Fruit fly (Drosophila melanogaster): ENCODE results near the gene Mdh1.

Gene Mdh1

dm6 chr2L:10373605-10374269 lies 22.4 kb downstream of the Mdh1 start, which contains the start of gene rho-5:
TSS of gene rho-5 (minus strand) at chr2L:10373900.
- TF ChIP-seq bab1 (GFP tag; optimal IDR thresholded peaks at IDR 0.05) (no peak), CG11617 (GFP tag; optimal IDR thresholded peaks at IDR 0.05) (no peak), tj (GFP tag; optimal IDR thresholded peaks at IDR 0.05) (no peak), CG14711 (tag; optimal IDR thresholded peaks at IDR 0.05) (no peak), Clk (GFP tag; optimal IDR thresholded peaks at IDR 0.05) (no peak), CG7101 (tag; optimal IDR thresholded peaks at IDR 0.05) (no peak), CG1620 (GFP tag; optimal IDR thresholded peaks at IDR 0.05) (no peak), kay (GFP tag; ENCODE audit: borderline replicate concordance) (no peak), toe (GFP tag; optimal IDR thresholded peaks at IDR 0.05) (no peak), Mnt (GFP tag; optimal IDR thresholded peaks at IDR 0.05) (no peak), CG12768 (GFP tag; optimal IDR thresholded peaks at IDR 0.05) (no peak), pad (GFP tag; optimal IDR thresholded peaks at IDR 0.05) (no peak), CG5204 (GFP tag; optimal IDR thresholded peaks at IDR 0.05) (no peak), cnc (optimal IDR thresholded peaks at IDR 0.05) (no peak)

DNA sequence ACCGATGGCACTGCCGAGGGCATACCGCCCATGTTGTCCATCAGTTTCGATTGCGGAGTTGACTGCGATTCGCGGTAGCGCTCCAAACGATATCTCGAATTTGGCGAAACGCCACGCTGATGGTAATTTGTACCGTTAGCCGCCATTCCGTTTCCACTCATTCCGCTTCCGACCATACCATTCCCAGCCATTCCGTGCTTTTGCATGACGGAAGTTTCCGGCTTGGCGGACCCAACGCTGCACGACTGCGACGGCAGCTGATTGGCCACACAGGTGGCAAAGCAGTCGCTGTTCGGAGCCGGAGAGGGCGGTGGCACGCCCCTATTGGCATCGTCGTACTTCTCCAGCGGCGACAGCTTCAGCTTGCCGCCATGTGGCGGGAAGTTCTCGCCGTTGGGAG lies 23.8 kb downstream of the Mdh1 start:
- TF ChIP-seq CG1620 (GFP tag; optimal IDR thresholded peaks at IDR 0.05) (no peak), ovo (GFP tag; optimal IDR thresholded peaks at IDR 0.05) (no peak), CG5204 (GFP tag; optimal IDR thresholded peaks at IDR 0.05) (no peak), Hr96 (GFP tag; optimal IDR thresholded peaks at IDR 0.05) (no peak), tj (GFP tag; optimal IDR thresholded peaks at IDR 0.05) (no peak)

dm6 chr2L:10366525-10366924 lies 29.6 kb downstream of the Mdh1 start, which contains the start of gene CG5056:
TSS of gene CG5056 (plus strand) at chr2L:10366692.
- TF ChIP-seq Hr96 (GFP tag; optimal IDR thresholded peaks at IDR 0.05), result no peak
- no peak for TF ChIP-seq Clk (GFP tag; optimal IDR thresholded peaks at IDR 0.05)
- no peak for TF ChIP-seq CG7101 (tag; optimal IDR thresholded peaks at IDR 0.05)
- no peak for TF ChIP-seq CG5204 (GFP tag; optimal IDR thresholded peaks at IDR 0.05)
- no peak for TF ChIP-seq cnc (optimal IDR thresholded peaks at IDR 0.05)
- TF ChIP-seq toe (GFP tag; optimal IDR thresholded peaks at IDR 0.05), result no peak
- peak; percentile 10 for TF ChIP-seq CG33017 (tag; optimal IDR thresholded peaks at IDR 0.05)
- no peak for TF ChIP-seq CG11617 (GFP tag; optimal IDR thresholded peaks at IDR 0.05)
- no peak for TF ChIP-seq tj (GFP tag; optimal IDR thresholded peaks at IDR 0.05)
- TF ChIP-seq kay (GFP tag; ENCODE audit: borderline replicate concordance), result no peak
- TF ChIP-seq CG7045 (GFP tag; optimal IDR thresholded peaks at IDR 0.05), result no peak
- no peak for TF ChIP-seq cic (GFP tag; optimal IDR thresholded peaks at IDR 0.05)
- TF ChIP-seq Crg-1 (GFP tag; optimal IDR thresholded peaks at IDR 0.05), result peak; percentile 12
- no peak for TF ChIP-seq pad (GFP tag; optimal IDR thresholded peaks at IDR 0.05)
- TF ChIP-seq ovo (GFP tag; optimal IDR thresholded peaks at IDR 0.05), result no peak
- TF ChIP-seq CG1620 (GFP tag; optimal IDR thresholded peaks at IDR 0.05), result no peak
- TF ChIP-seq CG12768 (GFP tag; optimal IDR thresholded peaks at IDR 0.05), result no peak
- peak; percentile 69 for TF ChIP-seq bab1 (GFP tag; optimal IDR thresholded peaks at IDR 0.05)
- TF ChIP-seq Mnt (GFP tag; optimal IDR thresholded peaks at IDR 0.05), result no peak
- TF ChIP-seq CG14711 (tag; optimal IDR thresholded peaks at IDR 0.05), result peak; percentile 37

- TF ChIP-seq Mnt (GFP tag; optimal IDR thresholded peaks at IDR 0.05), result no peak
- TF ChIP-seq CG5204 (GFP tag; optimal IDR thresholded peaks at IDR 0.05), result no peak
- no peak for TF ChIP-seq CG1620 (GFP tag; optimal IDR thresholded peaks at IDR 0.05)
- TF ChIP-seq kay (GFP tag; ENCODE audit: borderline replicate concordance), result no peak
- no peak for TF ChIP-seq CG11617 (GFP tag; optimal IDR thresholded peaks at IDR 0.05)
- no peak for TF ChIP-seq CG7101 (tag; optimal IDR thresholded peaks at IDR 0.05)
- TF ChIP-seq bab1 (GFP tag; optimal IDR thresholded peaks at IDR 0.05), result no peak
- TF ChIP-seq cnc (optimal IDR thresholded peaks at IDR 0.05), result no peak
- TF ChIP-seq CG14711 (tag; optimal IDR thresholded peaks at IDR 0.05), result no peak
- no peak for TF ChIP-seq Clk (GFP tag; optimal IDR thresholded peaks at IDR 0.05)
- no peak for TF ChIP-seq pad (GFP tag; optimal IDR thresholded peaks at IDR 0.05)
- no peak for TF ChIP-seq tj (GFP tag; optimal IDR thresholded peaks at IDR 0.05)
- TF ChIP-seq ovo (GFP tag; optimal IDR thresholded peaks at IDR 0.05), result no peak
- no peak for TF ChIP-seq CG33017 (tag; optimal IDR thresholded peaks at IDR 0.05)
- no peak for TF ChIP-seq Hr96 (GFP tag; optimal IDR thresholded peaks at IDR 0.05)
- no peak for TF ChIP-seq Crg-1 (GFP tag; optimal IDR thresholded peaks at IDR 0.05)
- no peak for TF ChIP-seq toe (GFP tag; optimal IDR thresholded peaks at IDR 0.05)
These were observed 31.9 kb downstream of the Mdh1 start, which contains the start of gene lft for dm6 chr2L:10364229-10364628. TSS of gene lft (plus strand) at chr2L:10364471.

DNA sequence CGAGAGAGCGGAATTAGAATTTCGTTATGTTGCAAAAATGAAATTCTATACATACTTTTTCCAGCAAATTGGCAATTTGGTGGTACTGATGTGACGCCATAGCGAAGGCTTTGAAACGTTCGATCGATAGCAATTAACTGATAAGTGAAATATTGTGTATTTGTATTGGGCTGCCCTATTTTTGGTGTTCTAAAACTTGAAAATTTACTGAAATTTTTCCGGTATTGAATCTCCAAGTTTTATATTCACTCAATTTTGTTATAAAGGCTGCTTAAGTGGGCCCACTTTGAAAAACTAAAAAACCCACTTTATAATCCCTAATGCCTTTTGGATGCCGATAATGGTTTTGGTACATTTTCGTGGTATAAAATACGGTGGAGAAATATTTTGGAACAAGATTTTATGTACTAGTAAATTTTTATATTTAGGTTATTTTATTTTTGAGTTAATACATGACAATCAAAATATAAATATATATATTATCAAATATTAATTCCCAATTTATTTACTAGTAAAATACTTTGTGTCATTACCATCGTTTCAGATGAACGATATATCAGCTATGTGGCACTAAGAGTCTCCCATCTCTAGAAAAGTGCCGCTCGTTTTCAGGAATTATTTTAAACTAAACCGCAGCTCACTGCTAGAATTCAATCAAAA lies 33.6 kb downstream of the Mdh1 start, which contains the start of the genes Cand1 and pim:
Cand1 (minus strand) TSS at position 300 of the 660 bp plus-strand sequence.
pim (plus strand) TSS at position 582 of the 660 bp plus-strand sequence.
- TF ChIP-seq tj (GFP tag; optimal IDR thresholded peaks at IDR 0.05), result no peak
- peak; percentile 50 for TF ChIP-seq CG7101 (tag; optimal IDR thresholded peaks at IDR 0.05)

DNA sequence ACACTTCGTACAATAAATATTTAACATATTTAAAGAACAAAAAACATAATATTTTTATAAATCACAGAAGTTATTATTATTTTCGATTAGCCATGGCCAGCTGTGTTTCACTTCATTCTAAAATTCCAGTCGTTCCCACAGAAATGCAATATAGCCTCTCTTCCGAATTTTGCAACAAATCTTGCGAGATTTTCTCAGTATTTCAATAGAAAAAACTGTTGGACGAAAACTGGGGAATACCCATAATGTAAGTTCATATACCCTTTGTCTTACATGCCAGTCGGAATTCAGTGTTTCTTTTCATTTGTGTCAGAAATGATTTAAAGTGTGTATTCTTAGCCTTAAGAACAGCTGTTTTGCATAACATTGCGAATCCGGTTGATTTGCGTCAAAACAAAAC lies 39.6 kb downstream of the Mdh1 start, which contains the start of the genes CtsL4 and ClpP:
CtsL4 (minus strand) TSS at position 90 of the 400 bp plus-strand sequence.
ClpP (plus strand) TSS at position 288 of the 400 bp plus-strand sequence.
- peak; percentile 6 for TF ChIP-seq CG1620 (GFP tag; optimal IDR thresholded peaks at IDR 0.05)
- no peak for TF ChIP-seq Hr96 (GFP tag; optimal IDR thresholded peaks at IDR 0.05)
- TF ChIP-seq CG11617 (GFP tag; optimal IDR thresholded peaks at IDR 0.05), result peak; percentile 35
- peak; percentile 36 for TF ChIP-seq CG7101 (tag; optimal IDR thresholded peaks at IDR 0.05)
- peak; percentile 72 for TF ChIP-seq tj (GFP tag; optimal IDR thresholded peaks at IDR 0.05)
- TF ChIP-seq pad (GFP tag; optimal IDR thresholded peaks at IDR 0.05), result no peak
- no peak for TF ChIP-seq kay (GFP tag; ENCODE audit: borderline replicate concordance)
- no peak for TF ChIP-seq CG12768 (GFP tag; optimal IDR thresholded peaks at IDR 0.05)
- TF ChIP-seq bab1 (GFP tag; optimal IDR thresholded peaks at IDR 0.05), result no peak
- no peak for TF ChIP-seq cnc (optimal IDR thresholded peaks at IDR 0.05)
